Worm (Caenorhabditis elegans) whole organism, L4 larva: ENCODE data around the gene Y15E3A.4.
A peak's percentile ranks its signal among the peaks of the same experiment; 100 is the strongest.

Source experiments
- Y48G9A.11 ChIP-seq: fragments of 200-800 bp; sonication (Bioruptor generic); IDR thresholded peaks from 2 replicates; pipeline ENCODE4 v1.3.6; 2022; ENCODE audit warnings: missing genetic modification reagents, missing genetic modification characterization, missing compliant biosample characterization
- Y5F2A.4 ChIP-seq: fragments of 200-800 bp; sonication (Bioruptor generic); optimal IDR thresholded peaks from 2 replicates; lab custom pipeline; 2018; ENCODE audit warnings: mild to moderate bottlenecking, missing genetic modification characterization, missing compliant biosample characterization
- Y75B8A.6 ChIP-seq: fragments of 200-800 bp; sonication (Bioruptor generic); IDR thresholded peaks from 2 replicates; pipeline ENCODE4 v1.3.6; 2022; ENCODE audit warnings: missing genetic modification reagents, missing genetic modification characterization, missing compliant biosample characterization
- ZK337.2 ChIP-seq: fragments of 200-800 bp; sonication (Bioruptor generic); IDR thresholded peaks from 2 replicates; pipeline ENCODE4 v1.3.6; 2022; ENCODE audit warnings: missing genetic modification reagents, missing genetic modification characterization, missing compliant biosample characterization
- aha-1 ChIP-seq: fragments of 150-350 bp; peaks from one replicate; lab custom pipeline; 2014; ENCODE audit warnings: missing biosample characterization, missing genetic modification characterization
- ceh-32 ChIP-seq: sonication (generic microtip); optimal IDR thresholded peaks from 2 replicates; lab custom pipeline; 2016; ENCODE audit warnings: mild to moderate bottlenecking, missing genetic modification characterization, missing compliant biosample characterization; ENCODE audit not compliant: poor library complexity
- ceh-62 ChIP-seq: sonication (generic microtip); optimal IDR thresholded peaks from 2 replicates; lab custom pipeline; 2017; ENCODE audit warnings: missing biosample characterization, missing genetic modification characterization
- daf-16 ChIP-seq, 3 experiments: sonication (generic microtip); optimal IDR thresholded peaks; 2 replicates each; lab custom pipeline; 2016 to 2017; ENCODE audit warnings: missing genetic modification characterization in 3 of 3, missing genetic modification reagents in 3 of 3, mild to moderate bottlenecking in 2 of 3, missing compliant biosample characterization in 2 of 3, missing biosample characterization in 1 of 3, moderate library complexity in 1 of 3
- dmd-6 ChIP-seq: fragments of 200-800 bp; sonication (Bioruptor generic); IDR thresholded peaks from 2 replicates; pipeline ENCODE4 v1.3.6; 2022; ENCODE audit warnings: missing genetic modification reagents, missing genetic modification characterization, missing compliant biosample characterization
- dmd-8 ChIP-seq: fragments of 200-800 bp; sonication (Bioruptor generic); IDR thresholded peaks from 2 replicates; pipeline ENCODE4 v1.3.6; 2022; ENCODE audit warnings: missing genetic modification characterization, missing compliant biosample characterization
- fos-1 ChIP-seq: fragments of 150-350 bp; optimal IDR thresholded peaks from 2 replicates; lab custom pipeline; 2014; ENCODE audit warnings: missing biosample characterization, missing genetic modification characterization
- hif-1 ChIP-seq, 2 experiments: sonication (generic microtip); optimal IDR thresholded peaks; 2 replicates each; lab custom pipeline; 2016 to 2017; ENCODE audit warnings: missing compliant biosample characterization in 2 of 2, missing genetic modification characterization in 2 of 2, missing genetic modification reagents in 2 of 2, missing genotype in 2 of 2, mild to moderate bottlenecking in 1 of 2
- hlh-11 ChIP-seq: fragments of 200-800 bp; sonication (Bioruptor generic); optimal IDR thresholded peaks from 2 replicates; lab custom pipeline; 2018; ENCODE audit warnings: mild to moderate bottlenecking, missing genetic modification characterization, missing compliant biosample characterization
- hlh-30 ChIP-seq: sonication (generic microtip); optimal IDR thresholded peaks from 2 replicates; lab custom pipeline; 2017; ENCODE audit warnings: antibody characterized with exemption, mild to moderate bottlenecking, missing genetic modification characterization, missing compliant biosample characterization; ENCODE audit not compliant: insufficient read depth
- hmg-1.1 ChIP-seq: fragments of 200-800 bp; sonication (Bioruptor generic); IDR thresholded peaks from 2 replicates; pipeline ENCODE4 v1.3.6; 2022; ENCODE audit warnings: missing genetic modification reagents, missing genetic modification characterization, missing compliant biosample characterization
- lin-29 ChIP-seq: fragments of 200-800 bp; sonication (Bioruptor generic); IDR thresholded peaks from 2 replicates; pipeline ENCODE4 v1.3.6; 2022; ENCODE audit warnings: missing genetic modification reagents, missing genetic modification characterization, missing compliant biosample characterization
- lir-3 ChIP-seq: sonication (generic microtip); optimal IDR thresholded peaks from 2 replicates; lab custom pipeline; 2016; ENCODE audit warnings: mild to moderate bottlenecking, missing genetic modification characterization, missing compliant biosample characterization
- lsy-2 ChIP-seq, 2 experiments: fragments of 150-350 bp in 1 of 2; sonication (generic microtip) in 1 of 2; optimal IDR thresholded peaks; 2 replicates each; lab custom pipeline; 2014 to 2017; ENCODE audit warnings: missing biosample characterization in 2 of 2, missing genetic modification characterization in 2 of 2
- mep-1 ChIP-seq: fragments of 150-350 bp; sonication (generic microtip); optimal IDR thresholded peaks from 3 replicates; lab custom pipeline; 2014; ENCODE audit warnings: missing biosample characterization, missing genetic modification characterization
- mxl-2 ChIP-seq: fragments of 200-800 bp; sonication (Bioruptor generic); conservative IDR thresholded peaks from 2 replicates; pipeline ENCODE4 v1.3.6; 2022; ENCODE audit warnings: missing genetic modification reagents, missing genetic modification characterization, missing compliant biosample characterization
- nhr-10 ChIP-seq: fragments of 150-350 bp; optimal IDR thresholded peaks from 2 replicates; lab custom pipeline; 2014; ENCODE audit warnings: missing biosample characterization, missing genetic modification characterization
- nhr-102 ChIP-seq: sonication (generic microtip); optimal IDR thresholded peaks from 2 replicates; lab custom pipeline; 2016; ENCODE audit warnings: mild to moderate bottlenecking, missing genetic modification characterization, moderate library complexity, missing compliant biosample characterization
- nhr-11 ChIP-seq: fragments of 150-350 bp; optimal IDR thresholded peaks from 2 replicates; lab custom pipeline; 2014; ENCODE audit warnings: missing biosample characterization, missing genetic modification characterization
- nhr-25 ChIP-seq: sonication (generic microtip); optimal IDR thresholded peaks from 2 replicates; lab custom pipeline; 2017; ENCODE audit warnings: missing genetic modification characterization, mild to moderate bottlenecking, missing compliant biosample characterization, antibody characterized with exemption, moderate library complexity, borderline replicate concordance; ENCODE audit not compliant: insufficient read depth
- nhr-48 ChIP-seq: sonication (generic microtip); optimal IDR thresholded peaks from 2 replicates; lab custom pipeline; 2016; ENCODE audit warnings: mild to moderate bottlenecking, missing genetic modification characterization, missing compliant biosample characterization
- pha-4 ChIP-seq, 2 experiments: fragments of 150-350 bp in 1 of 2; fragments of 200-800 bp in 1 of 2; sonication (Bioruptor generic) in 1 of 2; IDR thresholded peaks in 1 of 2; optimal IDR thresholded peaks in 1 of 2; 2 replicates each; pipeline versions ENCODE4 v1.3.6 to Lab custom; 2014 to 2022; ENCODE audit warnings: missing genetic modification characterization in 2 of 2, missing genetic modification reagents in 2 of 2, missing biosample characterization in 1 of 2, missing compliant biosample characterization in 1 of 2
- set-16 ChIP-seq: fragments of 200-800 bp; sonication (Bioruptor generic); IDR thresholded peaks from 2 replicates; pipeline ENCODE4 v1.3.6; 2022; ENCODE audit warnings: missing genetic modification reagents, missing genetic modification characterization, missing compliant biosample characterization
- snpc-1.2 ChIP-seq: fragments of 200-800 bp; sonication (Bioruptor generic); IDR thresholded peaks from 2 replicates; pipeline ENCODE4 v1.3.6; 2022; ENCODE audit warnings: missing genetic modification reagents, missing genetic modification characterization, missing compliant biosample characterization
- spr-1 ChIP-seq: sonication (generic microtip); optimal IDR thresholded peaks from 2 replicates; lab custom pipeline; 2016; ENCODE audit warnings: mild to moderate bottlenecking, missing genetic modification characterization, missing compliant biosample characterization
- spr-3 ChIP-seq: fragments of 200-800 bp; sonication (Bioruptor generic); optimal IDR thresholded peaks from 2 replicates; lab custom pipeline; 2018; ENCODE audit warnings: mild to moderate bottlenecking, missing genetic modification characterization, missing compliant biosample characterization
- tag-97 ChIP-seq: fragments of 200-800 bp; sonication (Bioruptor generic); IDR thresholded peaks from 2 replicates; pipeline ENCODE4 v1.3.6; 2022; ENCODE audit warnings: missing genetic modification characterization, missing compliant biosample characterization
- unc-130 ChIP-seq: sonication (generic microtip); optimal IDR thresholded peaks from 2 replicates; lab custom pipeline; 2016; ENCODE audit warnings: missing genetic modification reagents, missing genetic modification characterization, missing compliant biosample characterization
- unc-62 ChIP-seq, 3 experiments: fragments of 150-350 bp in 1 of 3; sonication (generic microtip); optimal IDR thresholded peaks in 2 of 3; peaks in 1 of 3; 1 replicate in 1 of 3; 2 replicates in 2 of 3; lab custom pipeline; 2014 to 2017; ENCODE audit warnings: missing biosample characterization in 3 of 3, missing genetic modification characterization in 3 of 3, missing genetic modification reagents in 3 of 3, missing genotype in 1 of 3
- vab-7 ChIP-seq: fragments of 200-800 bp; sonication (Bioruptor generic); IDR thresholded peaks from 2 replicates; pipeline ENCODE4 v1.3.6; 2022; ENCODE audit warnings: missing genetic modification reagents, missing genetic modification characterization, missing compliant biosample characterization
- zfp-2 ChIP-seq: sonication (generic microtip); optimal IDR thresholded peaks from 2 replicates; lab custom pipeline; 2016; ENCODE audit warnings: mild to moderate bottlenecking, missing genetic modification characterization, missing compliant biosample characterization
- ztf-7 ChIP-seq: fragments of 150-350 bp; optimal IDR thresholded peaks from 2 replicates; lab custom pipeline; 2014; ENCODE audit warnings: missing biosample characterization, missing genetic modification characterization

Gene Y15E3A.4

DNA sequence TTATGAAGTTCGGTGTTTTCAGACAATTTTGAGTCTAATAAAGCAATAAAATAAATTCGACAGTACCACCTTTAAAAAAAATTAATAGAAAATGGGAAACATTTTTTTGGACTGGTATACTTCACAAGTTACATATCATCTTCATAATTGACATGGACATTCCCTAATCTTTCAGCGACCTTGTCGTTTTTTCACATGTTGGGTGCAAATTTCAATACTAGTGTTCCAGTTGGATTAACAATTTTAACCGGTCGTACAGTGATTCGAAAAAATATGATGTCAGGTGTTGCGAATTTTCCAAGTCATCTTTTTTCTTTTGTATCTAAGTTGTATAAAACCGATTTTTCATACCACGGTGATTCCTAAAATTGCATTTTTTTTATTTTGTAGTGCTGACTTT lies 2.4 kb upstream of the Y15E3A.4 start:
- TF ChIP-seq lin-29 (GFP tag; lab: Robert Waterston, UW) (no peak), nhr-10 (tag; lab: Kevin White, UChicago) (no peak), unc-62 (GFP tag; optimal IDR thresholded peaks at IDR 0.05 in 1 of 2; lab: Kevin White, UChicago) (peak in 1 of 2 experiments; percentile 56), unc-62 (tag; optimal IDR thresholded peaks at IDR 0.05; lab: Kevin White, UChicago) (no peak), snpc-1.2 (GFP tag; lab: Robert Waterston, UW) (no peak), set-16 (GFP tag; lab: Robert Waterston, UW) (no peak)

- no peak for TF ChIP-seq hmg-1.1
- no peak for TF ChIP-seq hlh-30 (tag; lab: Kevin White, UChicago)
- no peak for TF ChIP-seq zfp-2 (tag; lab: Kevin White, UChicago)
- no peak for TF ChIP-seq Y48G9A.11 (GFP tag; lab: Robert Waterston, UW)
- TF ChIP-seq lir-3 (tag; lab: Kevin White, UChicago): no peak
- TF ChIP-seq ceh-62 (tag; lab: Kevin White, UChicago): no peak
- TF ChIP-seq nhr-48: no peak
- no peak for TF ChIP-seq ZK337.2 (GFP tag; lab: Robert Waterston, UW)
- 0 out of 2 replicates have a peak, but pooled peaks have one; percentile 27 for TF ChIP-seq pha-4 (GFP tag; IDR thresholded peaks at IDR 0.05; lab: Robert Waterston, UW)
- peak; percentile 73 for TF ChIP-seq pha-4 (tag; optimal IDR thresholded peaks at IDR 0.05; lab: Kevin White, UChicago)
- no peak for TF ChIP-seq Y75B8A.6 (GFP tag; lab: Robert Waterston, UW)
- TF ChIP-seq ceh-32 (tag; lab: Kevin White, UChicago): no peak
- TF ChIP-seq lsy-2 (tag; optimal IDR thresholded peaks at IDR 0.05; lab: Kevin White, UChicago): no peak
- TF ChIP-seq daf-16 (GFP tag; optimal IDR thresholded peaks at IDR 0.05; lab: Kevin White, UChicago): no peak
- peak; percentile 21 for TF ChIP-seq daf-16 (tag; optimal IDR thresholded peaks at IDR 0.05; lab: Kevin White, UChicago)
- no peak for TF ChIP-seq dmd-8 (GFP tag; lab: Robert Waterston, UW)
- TF ChIP-seq ztf-7 (tag; lab: Kevin White, UChicago): no peak
- TF ChIP-seq mxl-2 (GFP tag; lab: Robert Waterston, UW): no peak
- TF ChIP-seq nhr-102 (tag; lab: Kevin White, UChicago): no peak
- TF ChIP-seq, all 104 proteins: peak for 2
Observed at ce11 chrX:15334897-15335296, 4.1 kb downstream of the Y15E3A.4 start.

DNA sequence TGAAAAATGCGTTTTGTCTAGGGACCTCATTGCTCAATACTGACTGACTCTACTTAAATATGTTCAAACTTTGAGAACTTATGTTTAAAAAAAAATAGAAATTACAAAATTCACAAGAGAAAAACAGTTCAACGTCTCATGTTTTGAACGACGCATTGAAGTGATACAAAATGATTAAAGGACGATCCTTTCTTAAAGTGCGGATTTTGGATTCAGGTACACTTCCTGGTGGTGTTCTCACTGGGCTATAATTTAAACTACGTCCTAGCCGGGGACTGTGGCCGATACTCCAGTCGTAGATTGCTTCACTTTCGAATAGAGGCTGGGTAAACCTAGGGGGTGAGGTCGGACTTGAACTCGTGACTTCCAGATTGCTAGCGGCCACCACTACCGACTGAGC lies 4.9 kb downstream of the Y15E3A.4 start:
- TF ChIP-seq dmd-6 (GFP tag; lab: Robert Waterston, UW): no peak
- no peak for TF ChIP-seq ztf-7 (tag; lab: Kevin White, UChicago)
- no peak for TF ChIP-seq Y5F2A.4 (GFP tag; lab: Kevin White, UChicago)
- no peak for TF ChIP-seq unc-130 (GFP tag; lab: Kevin White, UChicago)
- TF ChIP-seq set-16 (GFP tag; lab: Robert Waterston, UW): no peak
- TF ChIP-seq tag-97 (GFP tag; lab: Robert Waterston, UW): no peak
- TF ChIP-seq unc-62 (GFP tag; optimal IDR thresholded peaks at IDR 0.05 in 1 of 2; lab: Kevin White, UChicago): peak in 1 of 2 experiments; percentile 61
- no peak for TF ChIP-seq unc-62 (tag; optimal IDR thresholded peaks at IDR 0.05; lab: Kevin White, UChicago)
- peak; percentile 50 for TF ChIP-seq aha-1 (tag; lab: Kevin White, UChicago)

DNA sequence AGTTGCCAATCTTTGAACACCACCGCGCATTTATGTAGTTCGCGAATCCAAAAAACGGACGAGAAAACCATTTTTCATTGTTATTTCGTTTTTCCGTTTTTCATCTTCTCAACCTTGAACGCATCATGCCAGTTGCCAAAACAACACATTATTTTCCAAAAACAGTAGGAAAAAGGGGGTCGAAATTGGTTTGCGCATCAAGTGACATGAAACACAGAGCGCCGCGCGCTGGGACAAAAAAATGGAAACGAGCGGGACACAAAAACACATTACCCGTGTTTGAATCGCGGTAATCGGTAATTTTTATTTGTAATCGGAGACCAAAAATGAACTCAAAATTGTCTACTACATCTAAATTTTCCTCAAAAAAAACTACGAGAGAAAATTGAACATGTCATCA lies 5.6 kb downstream of the Y15E3A.4 start:
- no peak for TF ChIP-seq vab-7 (GFP tag; lab: Robert Waterston, UW)
- TF ChIP-seq spr-3 (GFP tag; lab: Kevin White, UChicago): no peak
- peak; percentile 11 for TF ChIP-seq nhr-25

DNA sequence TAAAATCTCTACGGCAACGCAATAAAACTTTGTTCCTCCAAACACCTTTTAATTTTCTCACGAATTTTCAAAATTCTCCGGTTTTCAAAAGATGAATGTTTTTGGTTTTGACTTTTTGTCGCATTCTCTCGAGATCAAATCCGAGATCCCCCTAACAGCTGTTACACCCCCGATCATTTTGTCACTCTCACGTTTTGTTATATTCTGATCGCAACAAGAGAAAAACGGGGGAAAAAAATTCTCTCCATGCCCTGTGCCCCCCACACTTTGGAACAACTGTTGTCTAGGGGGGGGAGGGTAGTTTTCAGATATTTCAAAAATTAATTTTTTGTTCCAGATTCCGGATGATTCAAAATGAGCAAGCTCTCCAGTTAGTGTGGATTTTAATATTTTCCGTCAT lies 7.4 kb downstream of the Y15E3A.4 start:
- TF ChIP-seq spr-1 (no peak), mep-1 (tag; lab: Kevin White, UChicago) (no peak), hlh-11 (peak; percentile 36), hif-1 (tag; optimal IDR thresholded peaks at IDR 0.05; lab: Kevin White, UChicago) (peak in 1 of 2 experiments; percentile 77), daf-16 (GFP tag; optimal IDR thresholded peaks at IDR 0.05; lab: Kevin White, UChicago) (peak in 1 of 2 experiments; percentile 36), daf-16 (tag; optimal IDR thresholded peaks at IDR 0.05; lab: Kevin White, UChicago) (no peak), nhr-11 (tag; lab: Kevin White, UChicago) (peak; percentile 37), fos-1 (tag; lab: Kevin White, UChicago) (no peak)
- TF ChIP-seq, all 104 proteins: peak for 4
